Worm (Caenorhabditis elegans): ENCODE data around the gene Y17G7B.18.
"Not testable (repeated sequence)": the region's sequence is repeated elsewhere in the genome, so short reads cannot be mapped to it uniquely, and the experiment has no call there.

- TF ChIP-seq pha-4 (tag; optimal IDR thresholded peaks at IDR 0.05); dve-1 (tag; optimal IDR thresholded peaks at IDR 0.05); ceh-22 (tag; optimal IDR thresholded peaks at IDR 0.05); pha-2 (tag; optimal IDR thresholded peaks at IDR 0.05); pqm-1 (tag; optimal IDR thresholded peaks at IDR 0.05); ceh-45 (GFP tag; IDR thresholded peaks at IDR 0.05); ets-4 (tag; optimal IDR thresholded peaks at IDR 0.05); ama-1 (optimal IDR thresholded peaks at IDR 0.05); nhr-11 (tag; optimal IDR thresholded peaks at IDR 0.05); nhr-232 (tag; optimal IDR thresholded peaks at IDR 0.05): not testable (repeated sequence)
These were observed 44.0 kb upstream of the Y17G7B.18 start, which contains the start of gene Y57A10A.4 for ce11 chrII:12151640-12152039.
